Worm (Caenorhabditis elegans): ENCODE measurements around the gene ztf-27.

DNA sequence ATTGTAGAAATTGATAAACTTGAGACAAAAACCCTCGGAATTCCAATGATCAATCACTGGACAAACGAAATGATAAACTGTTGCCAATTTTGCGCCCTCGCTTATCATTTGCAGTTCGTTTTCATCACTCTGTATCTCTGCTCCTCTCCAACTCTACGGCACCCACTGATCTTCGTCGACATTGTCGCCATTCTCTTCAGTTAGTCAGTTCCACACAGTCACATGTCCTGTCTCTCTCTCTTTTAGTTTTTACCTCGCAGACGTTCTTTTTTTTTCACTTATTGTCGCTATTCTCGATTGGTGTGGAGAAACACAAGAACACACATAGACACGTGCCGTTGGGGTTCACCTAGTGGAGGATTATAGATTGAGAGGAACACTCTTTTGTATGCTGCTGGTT lies 3.9 kb downstream of the ztf-27 start:
- TF ChIP-seq ztf-11 (tag; optimal IDR thresholded peaks at IDR 0.05) (no peak), ama-1 (optimal IDR thresholded peaks at IDR 0.05) (peak; percentile 80), dpl-1 (GFP tag; optimal IDR thresholded peaks at IDR 0.05) (peak; percentile 39), mxl-3 (GFP tag; optimal IDR thresholded peaks at IDR 0.05) (peak; percentile 93), daf-19 (GFP tag; conservative IDR thresholded peaks at IDR 0.05) (no peak), F49E8.2 (tag; optimal IDR thresholded peaks at IDR 0.05; ENCODE audit: borderline replicate concordance) (no peak), mdl-1 (tag; optimal IDR thresholded peaks at IDR 0.05) (peak; percentile 73 to 92), snpc-4 (tag; optimal IDR thresholded peaks at IDR 0.05) (no peak), lin-39 (tag; optimal IDR thresholded peaks at IDR 0.05) (no peak), nhr-25 (tag; optimal IDR thresholded peaks at IDR 0.05; ENCODE audit: borderline replicate concordance, insufficient read depth) (peak; percentile 78), pha-4 (GFP tag; IDR thresholded peaks at IDR 0.05) (0 out of 2 replicates have a peak, but pooled peaks have one; percentile 34), pha-4 (tag; optimal IDR thresholded peaks at IDR 0.05) (peak; percentile 73)

Measured in whole organism, L4 larva.